Worm (Caenorhabditis elegans): ENCODE results near the gene cdr-1.
"Not testable (repeated sequence)": the region's sequence is repeated elsewhere in the genome, so short reads cannot be mapped to it uniquely, and the experiment has no call there.

- not testable (repeated sequence) for TF ChIP-seq pqm-1 (tag; optimal IDR thresholded peaks at IDR 0.05); lir-3 (tag; optimal IDR thresholded peaks at IDR 0.05); ces-1 (GFP tag; optimal IDR thresholded peaks at IDR 0.05); nhr-11 (tag; optimal IDR thresholded peaks at IDR 0.05); hlh-30 (tag; optimal IDR thresholded peaks at IDR 0.05; ENCODE audit: insufficient read depth); nhr-77 (tag; optimal IDR thresholded peaks at IDR 0.05); ceh-28 (tag; optimal IDR thresholded peaks at IDR 0.05); nhr-76 (tag; optimal IDR thresholded peaks at IDR 0.05); snpc-4 (tag; optimal IDR thresholded peaks at IDR 0.05); nhr-25 (tag; optimal IDR thresholded peaks at IDR 0.05; ENCODE audit: borderline replicate concordance, insufficient read depth)
Observed at ce11 chrV:15929882-15930281, 8.8 kb downstream of the cdr-1 start, which contains the start of gene srbc-77.
